Worm (Caenorhabditis elegans): ENCODE measurements around the gene C13C4.8.
A peak's percentile ranks its signal among the peaks of the same experiment; 100 is the strongest.

C13C4.8 gene

DNA sequence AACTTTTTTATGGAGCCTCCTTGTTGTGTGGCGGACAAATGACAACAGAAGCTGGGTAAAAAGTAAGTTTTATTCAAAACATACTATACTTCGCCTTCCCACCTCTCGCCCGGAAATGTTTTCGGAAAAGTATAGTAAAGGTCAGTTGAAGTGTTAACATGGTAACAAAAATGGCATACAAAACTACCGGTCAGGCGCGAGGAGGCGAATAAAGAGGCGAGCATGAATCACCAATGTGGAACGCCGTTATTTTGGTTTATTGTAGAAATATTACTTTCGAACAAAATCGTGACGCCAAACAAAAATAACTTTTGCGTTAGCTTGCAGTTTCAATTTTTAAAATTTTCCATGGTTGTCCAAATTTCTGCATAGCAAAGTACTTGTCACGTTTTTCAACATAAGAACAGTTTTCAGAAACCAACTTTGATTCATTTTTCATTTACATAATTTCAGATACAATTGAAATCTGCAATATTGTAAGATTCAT is at the start of gene C13C4.8:
Gene C13C4.8 (plus strand): TSS at position 437 of the 487 bp plus-strand sequence.
- no peak for TF ChIP-seq ceh-82 (tag; optimal IDR thresholded peaks at IDR 0.05)
- TF ChIP-seq lin-39 (tag; optimal IDR thresholded peaks at IDR 0.05) = no peak
- TF ChIP-seq ceh-16 (tag; optimal IDR thresholded peaks at IDR 0.05) = no peak
- TF ChIP-seq lsy-2 (tag; optimal IDR thresholded peaks at IDR 0.05) = no peak
- no peak for TF ChIP-seq C34F6.9 (tag; optimal IDR thresholded peaks at IDR 0.05)
- no peak for TF ChIP-seq sma-9 (GFP tag; optimal IDR thresholded peaks at IDR 0.05)
- no peak for TF ChIP-seq sma-9 (tag; optimal IDR thresholded peaks at IDR 0.05)
- TF ChIP-seq nhr-10 (tag; optimal IDR thresholded peaks at IDR 0.05) = no peak
- TF ChIP-seq nhr-12 (tag; optimal IDR thresholded peaks at IDR 0.05) = no peak
- TF ChIP-seq egl-27 (tag; optimal IDR thresholded peaks at IDR 0.05) = no peak
- TF ChIP-seq ztf-11 (tag; optimal IDR thresholded peaks at IDR 0.05) = no peak

DNA sequence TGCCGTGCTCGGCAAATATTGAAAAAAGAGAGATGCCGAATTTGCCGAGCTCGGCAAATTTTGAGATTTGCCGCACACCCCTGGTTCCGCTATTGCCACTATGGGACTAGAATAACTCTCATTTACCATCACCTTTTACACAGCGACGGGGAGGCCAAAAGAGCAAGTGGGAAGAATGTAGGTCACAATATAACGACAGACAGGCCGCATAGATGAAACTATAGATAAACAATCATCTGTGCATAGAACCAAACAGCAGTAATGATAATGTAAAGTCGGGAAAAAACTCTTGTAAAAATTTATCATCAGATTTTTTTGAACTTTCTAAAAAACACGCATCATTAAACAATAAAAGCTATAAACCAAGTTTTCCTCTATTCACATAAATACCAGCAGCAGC is 49.4 kb upstream of the C13C4.8 start, which contains the start of gene kmo-2:
Gene kmo-2 (minus strand): TSS at position 101 of the 400 bp plus-strand sequence.
- TF ChIP-seq nhr-129 (tag; optimal IDR thresholded peaks at IDR 0.05) = no peak
- TF ChIP-seq dmd-4 (tag; optimal IDR thresholded peaks at IDR 0.05) = no peak
- TF ChIP-seq Y55F3AM.14 (GFP tag; optimal IDR thresholded peaks at IDR 0.05) = no peak
- TF ChIP-seq F13H6.1 (tag; optimal IDR thresholded peaks at IDR 0.05) = no peak
- TF ChIP-seq blmp-1 (tag; optimal IDR thresholded peaks at IDR 0.05; ENCODE audit: insufficient read depth) = no peak
- no peak for TF ChIP-seq zag-1 (tag; optimal IDR thresholded peaks at IDR 0.05)
- TF ChIP-seq nhr-10 (tag; optimal IDR thresholded peaks at IDR 0.05) = no peak
- no peak for TF ChIP-seq ztf-1 (GFP tag; conservative IDR thresholded peaks at IDR 0.05)
- TF ChIP-seq elt-1 (tag; optimal IDR thresholded peaks at IDR 0.05) = no peak
- TF ChIP-seq nhr-25 (tag; optimal IDR thresholded peaks at IDR 0.05) = no peak
- TF ChIP-seq nhr-21 (tag; optimal IDR thresholded peaks at IDR 0.05) = no peak
- no peak for TF ChIP-seq unc-39 (tag; optimal IDR thresholded peaks at IDR 0.05)
- no peak for TF ChIP-seq unc-55 (GFP tag; optimal IDR thresholded peaks at IDR 0.05)
- no peak for TF ChIP-seq R02D3.7 (tag; optimal IDR thresholded peaks at IDR 0.05)

DNA sequence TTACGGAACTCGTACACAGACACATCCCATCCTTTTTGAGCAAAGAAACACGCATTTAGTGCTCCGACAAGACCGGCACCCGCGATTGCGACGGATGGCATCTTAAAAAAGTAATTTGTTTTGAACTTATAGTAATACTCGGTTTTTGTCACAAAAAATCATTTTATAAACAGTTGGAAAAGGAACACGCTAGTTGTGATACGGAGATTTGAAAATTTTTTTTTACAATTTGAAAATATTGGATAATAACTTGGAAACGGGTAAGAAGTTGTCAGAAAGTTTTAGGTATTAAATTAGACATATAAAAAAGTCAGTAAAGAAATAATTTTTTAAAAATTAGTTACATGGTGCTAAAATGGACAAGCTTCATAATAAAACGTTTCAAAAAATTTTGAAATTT is 47.4 kb upstream of the C13C4.8 start, which contains the start of gene kmo-1:
Gene kmo-1 (minus strand): TSS at position 101 of the 400 bp plus-strand sequence.
- TF ChIP-seq snpc-4 (tag; optimal IDR thresholded peaks at IDR 0.05) (no peak), elt-3 (tag; optimal IDR thresholded peaks at IDR 0.05) (no peak), unc-62 (GFP tag; optimal IDR thresholded peaks at IDR 0.05) (no peak), unc-39 (tag; optimal IDR thresholded peaks at IDR 0.05) (no peak), nhr-77 (tag; optimal IDR thresholded peaks at IDR 0.05) (no peak), nhr-129 (tag; optimal IDR thresholded peaks at IDR 0.05) (no peak), mab-5 (tag; optimal IDR thresholded peaks at IDR 0.05) (no peak), nhr-25 (tag; optimal IDR thresholded peaks at IDR 0.05) (no peak), crh-2 (tag; optimal IDR thresholded peaks at IDR 0.05) (no peak), sem-4 (tag; optimal IDR thresholded peaks at IDR 0.05) (no peak)

DNA sequence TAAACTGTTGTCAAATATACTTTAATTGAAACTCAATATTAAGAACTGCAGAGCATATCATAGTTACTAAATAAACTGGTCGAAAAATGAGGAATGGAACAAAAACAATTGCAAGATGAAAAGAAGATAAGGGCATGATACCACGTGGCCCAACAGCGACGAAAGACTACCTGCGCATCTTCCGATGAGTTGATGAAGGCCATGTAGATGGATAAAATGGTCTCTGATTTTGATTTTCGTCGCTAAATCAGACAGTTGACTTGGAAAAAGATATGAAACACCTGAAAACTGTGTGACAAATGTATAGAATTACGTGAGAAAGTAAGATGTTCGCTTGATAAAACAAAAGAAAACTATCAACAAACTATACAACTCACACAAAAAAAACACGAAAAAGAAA is 46.3 kb upstream of the C13C4.8 start:
- peak; percentile 29 for TF ChIP-seq sma-3 (GFP tag; optimal IDR thresholded peaks at IDR 0.05)
- TF ChIP-seq crh-2 (tag; optimal IDR thresholded peaks at IDR 0.05) = peak; percentile 43
- TF ChIP-seq nhr-25 (tag; optimal IDR thresholded peaks at IDR 0.05) = peak; percentile 44
- TF ChIP-seq snpc-4 (tag; optimal IDR thresholded peaks at IDR 0.05) = no peak
- TF ChIP-seq F13H6.1 (tag; optimal IDR thresholded peaks at IDR 0.05) = no peak
- TF ChIP-seq mdl-1 (tag; optimal IDR thresholded peaks at IDR 0.05) = peak; percentile 27 to 34
- no peak for TF ChIP-seq peb-1 (tag; optimal IDR thresholded peaks at IDR 0.05)
- peak; percentile 33 for TF ChIP-seq fos-1 (tag; optimal IDR thresholded peaks at IDR 0.05)
- peak; percentile 43 for TF ChIP-seq blmp-1 (tag; optimal IDR thresholded peaks at IDR 0.05; ENCODE audit: insufficient read depth)
- no peak for TF ChIP-seq gmeb-1 (tag; optimal IDR thresholded peaks at IDR 0.05)
- TF ChIP-seq lin-13 (GFP tag; optimal IDR thresholded peaks at IDR 0.05) = no peak
- TF ChIP-seq nhr-21 (tag; optimal IDR thresholded peaks at IDR 0.05) = peak; percentile 54
- peak; percentile 34 for TF ChIP-seq nhr-129 (tag; optimal IDR thresholded peaks at IDR 0.05)
- TF ChIP-seq ZK546.5 (tag; optimal IDR thresholded peaks at IDR 0.05) = no peak
- TF ChIP-seq sma-9 (GFP tag; optimal IDR thresholded peaks at IDR 0.05) = peak; percentile 60
- no peak for TF ChIP-seq sma-9 (tag; optimal IDR thresholded peaks at IDR 0.05)
